Worm (Caenorhabditis elegans) whole organism, young adult: ENCODE results near the gene flp-10.

Experiments
- B0336.3 ChIP-seq: fragments of 200-800 bp; sonication (Bioruptor generic); IDR thresholded peaks from 2 replicates; pipeline ENCODE4 v1.3.6; 2022; ENCODE audit warnings: missing genetic modification characterization, missing compliant biosample characterization
- F33H1.4 ChIP-seq: fragments of 200-800 bp; sonication (Bioruptor generic); IDR thresholded peaks from 2 replicates; pipeline ENCODE4 v1.3.6; 2022; ENCODE audit warnings: missing genetic modification reagents, missing genetic modification characterization, missing compliant biosample characterization
- F39B2.1 ChIP-seq: fragments of 200-800 bp; sonication (Bioruptor generic); IDR thresholded peaks from 2 replicates; pipeline ENCODE4 v1.3.6; 2022; ENCODE audit warnings: missing genetic modification reagents, missing genetic modification characterization, missing compliant biosample characterization
- F49E8.2 ChIP-seq: sonication (generic microtip); optimal IDR thresholded peaks from 3 replicates; lab custom pipeline; 2017; ENCODE audit warnings: missing genetic modification characterization, mild to moderate bottlenecking, missing compliant biosample characterization, antibody characterized with exemption, moderate library complexity; ENCODE audit not compliant: insufficient read depth
- F57C9.4 ChIP-seq: sonication (generic microtip); optimal IDR thresholded peaks from 2 replicates; lab custom pipeline; 2017; ENCODE audit warnings: mild to moderate bottlenecking, missing genetic modification characterization, missing compliant biosample characterization
- T26A5.8 ChIP-seq: sonication (generic microtip); optimal IDR thresholded peaks from 2 replicates; lab custom pipeline; 2016; ENCODE audit warnings: missing genetic modification characterization, missing compliant biosample characterization
- Y53F4B.3 ChIP-seq: fragments of 200-800 bp; sonication (Bioruptor generic); IDR thresholded peaks from 2 replicates; pipeline ENCODE4 v1.3.6; 2022; ENCODE audit warnings: missing genetic modification reagents, missing genetic modification characterization, missing compliant biosample characterization
- ama-1 ChIP-seq, 3 experiments: fragments of 150-350 bp in 1 of 3; sonication (generic microtip) in 2 of 3; optimal IDR thresholded peaks; 2 replicates each; lab custom pipeline; 2014 to 2018; ENCODE audit warnings: missing biosample characterization in 2 of 3, missing genetic modification characterization in 2 of 3, missing genetic modification reagents in 2 of 3
- atf-7 ChIP-seq: sonication (generic microtip); optimal IDR thresholded peaks from 2 replicates; lab custom pipeline; 2017; ENCODE audit warnings: mild to moderate bottlenecking, missing genetic modification characterization, missing compliant biosample characterization
- attf-3 ChIP-seq: fragments of 200-800 bp; sonication (Bioruptor generic); conservative IDR thresholded peaks from 2 replicates; pipeline ENCODE4 v1.3.6; 2022; ENCODE audit warnings: missing genetic modification reagents, missing genetic modification characterization, missing compliant biosample characterization
- bed-1 ChIP-seq: fragments of 200-800 bp; sonication (Bioruptor generic); IDR thresholded peaks from 2 replicates; pipeline ENCODE4 v1.3.6; 2022; ENCODE audit warnings: missing genetic modification reagents, missing genetic modification characterization, missing compliant biosample characterization
- bed-2 ChIP-seq: fragments of 200-800 bp; sonication (Bioruptor generic); IDR thresholded peaks from 2 replicates; pipeline ENCODE4 v1.3.6; 2022; ENCODE audit warnings: missing genetic modification reagents, missing genetic modification characterization, missing compliant biosample characterization
- cebp-2 ChIP-seq: fragments of 200-800 bp; sonication (Bioruptor generic); IDR thresholded peaks from 2 replicates; pipeline ENCODE4 v1.3.6; 2022; ENCODE audit warnings: missing genetic modification characterization, missing compliant biosample characterization
- ceh-27 ChIP-seq: fragments of 200-800 bp; sonication (Bioruptor generic); optimal IDR thresholded peaks from 2 replicates; lab custom pipeline; 2018; ENCODE audit warnings: mild to moderate bottlenecking, missing genetic modification characterization, moderate library complexity, missing compliant biosample characterization
- ceh-58 ChIP-seq: fragments of 200-800 bp; sonication (Bioruptor generic); IDR thresholded peaks from 2 replicates; pipeline ENCODE4 v1.3.6; 2022; ENCODE audit warnings: missing genetic modification characterization, missing compliant biosample characterization
- ceh-79 ChIP-seq: sonication (generic microtip); optimal IDR thresholded peaks from 2 replicates; lab custom pipeline; 2017; ENCODE audit warnings: mild to moderate bottlenecking, missing genetic modification characterization, missing compliant biosample characterization
- dox-1 ChIP-seq: fragments of 200-800 bp; sonication (Bioruptor generic); IDR thresholded peaks from 2 replicates; pipeline ENCODE4 v1.3.6; 2022; ENCODE audit warnings: missing genetic modification reagents, missing genetic modification characterization, missing compliant biosample characterization
- dpff-1 ChIP-seq: sonication (generic microtip); optimal IDR thresholded peaks from 2 replicates; lab custom pipeline; 2017; ENCODE audit warnings: mild to moderate bottlenecking, missing genetic modification characterization, missing compliant biosample characterization
- dpl-1 ChIP-seq: fragments of 150-350 bp; optimal IDR thresholded peaks from 2 replicates; lab custom pipeline; 2014; ENCODE audit warnings: missing biosample characterization, missing genetic modification reagents, missing genetic modification characterization
- egl-44 ChIP-seq: fragments of 200-800 bp; sonication (Bioruptor generic); IDR thresholded peaks from 2 replicates; pipeline ENCODE4 v1.3.6; 2022; ENCODE audit warnings: missing genetic modification reagents, missing genetic modification characterization, missing compliant biosample characterization
- fkh-3 ChIP-seq: sonication (generic microtip); optimal IDR thresholded peaks from 2 replicates; lab custom pipeline; 2016; ENCODE audit warnings: mild to moderate bottlenecking, missing genetic modification characterization, missing compliant biosample characterization
- gei-17 ChIP-seq: fragments of 200-800 bp; sonication (Bioruptor generic); optimal IDR thresholded peaks from 2 replicates; lab custom pipeline; 2018; ENCODE audit warnings: mild to moderate bottlenecking, missing genetic modification characterization, missing compliant biosample characterization
- let-526 ChIP-seq: fragments of 200-800 bp; sonication (Bioruptor generic); IDR thresholded peaks from 2 replicates; pipeline ENCODE4 v1.3.6; 2022; ENCODE audit warnings: missing genetic modification reagents, missing genetic modification characterization, missing compliant biosample characterization
- let-607 ChIP-seq, 2 experiments: fragments of 200-800 bp in 1 of 2; sonication (Bioruptor generic) in 1 of 2; sonication (generic microtip) in 1 of 2; optimal IDR thresholded peaks; 2 replicates each; lab custom pipeline; 2016 to 2018; ENCODE audit warnings: mild to moderate bottlenecking in 2 of 2, missing compliant biosample characterization in 2 of 2, missing genetic modification characterization in 2 of 2, moderate library complexity in 2 of 2, missing genotype in 1 of 2
- lin-40 ChIP-seq: sonication (generic microtip); optimal IDR thresholded peaks from 2 replicates; lab custom pipeline; 2016; ENCODE audit warnings: missing genetic modification characterization, mild to moderate bottlenecking, missing compliant biosample characterization, missing genotype, missing genetic modification reagents
- mcd-1 ChIP-seq: fragments of 200-800 bp; sonication (Bioruptor generic); IDR thresholded peaks from 2 replicates; pipeline ENCODE4 v1.3.6; 2022; ENCODE audit warnings: missing genetic modification reagents, missing genetic modification characterization, missing compliant biosample characterization
- mes-4 ChIP-seq: sonication (generic microtip); optimal IDR thresholded peaks from 2 replicates; lab custom pipeline; 2016; ENCODE audit warnings: missing genotype, missing genetic modification characterization, missing compliant biosample characterization
- nfya-1 ChIP-seq: sonication (generic microtip); optimal IDR thresholded peaks from 2 replicates; lab custom pipeline; 2017; ENCODE audit warnings: antibody characterized with exemption, missing compliant biosample characterization, missing genetic modification characterization, borderline replicate concordance; ENCODE audit not compliant: insufficient read depth
- nhr-179 ChIP-seq: sonication (generic microtip); optimal IDR thresholded peaks from 2 replicates; lab custom pipeline; 2016; ENCODE audit warnings: mild to moderate bottlenecking, missing genetic modification characterization, missing compliant biosample characterization
- rcor-1 ChIP-seq: fragments of 200-800 bp; sonication (Bioruptor generic); IDR thresholded peaks from 2 replicates; pipeline ENCODE4 v1.3.6; 2022; ENCODE audit warnings: missing genetic modification reagents, missing genetic modification characterization, missing compliant biosample characterization
- repo-1 ChIP-seq: sonication (generic microtip); optimal IDR thresholded peaks from 2 replicates; lab custom pipeline; 2017; ENCODE audit warnings: mild to moderate bottlenecking, missing genetic modification characterization, missing compliant biosample characterization
- snpc-1.1 ChIP-seq: sonication (generic microtip); optimal IDR thresholded peaks from 2 replicates; lab custom pipeline; 2017; ENCODE audit warnings: missing genetic modification characterization, mild to moderate bottlenecking, missing compliant biosample characterization, antibody characterized with exemption, moderate library complexity, missing genotype, missing genetic modification reagents; ENCODE audit not compliant: insufficient read depth
- snpc-4 ChIP-seq, 5 experiments: fragments of 150-350 bp in 1 of 5; sonication (generic microtip) in 4 of 5; optimal IDR thresholded peaks; 2 replicates each; lab custom pipeline; 2014 to 2018; ENCODE audit warnings: missing genetic modification characterization in 5 of 5, missing biosample characterization in 3 of 5, antibody characterized with exemption in 2 of 5, mild to moderate bottlenecking in 2 of 5, missing compliant biosample characterization in 2 of 5, missing genotype in 2 of 5, moderate library complexity in 2 of 5, missing genetic modification reagents in 1 of 5
- tlf-1 ChIP-seq: fragments of 200-800 bp; sonication (Bioruptor generic); optimal IDR thresholded peaks from 2 replicates; lab custom pipeline; 2018; ENCODE audit warnings: mild to moderate bottlenecking, missing genetic modification characterization, missing compliant biosample characterization
- unc-62 ChIP-seq: fragments of 150-350 bp; optimal IDR thresholded peaks from 2 replicates; lab custom pipeline; 2014; ENCODE audit warnings: missing biosample characterization, missing genetic modification reagents, missing genetic modification characterization
- xnd-1 ChIP-seq: sonication (generic microtip); optimal IDR thresholded peaks from 2 replicates; lab custom pipeline; 2016; ENCODE audit warnings: missing genotype, missing genetic modification reagents, missing genetic modification characterization, missing compliant biosample characterization
- ztf-22 ChIP-seq: fragments of 200-800 bp; sonication (Bioruptor generic); optimal IDR thresholded peaks from 2 replicates; lab custom pipeline; 2018; ENCODE audit warnings: mild to moderate bottlenecking, missing genetic modification characterization, moderate library complexity, missing compliant biosample characterization
- ztf-3 ChIP-seq: fragments of 200-800 bp; sonication (Bioruptor generic); optimal IDR thresholded peaks from 2 replicates; lab custom pipeline; 2018; ENCODE audit warnings: mild to moderate bottlenecking, missing genetic modification characterization, missing compliant biosample characterization

Gene flp-10

DNA sequence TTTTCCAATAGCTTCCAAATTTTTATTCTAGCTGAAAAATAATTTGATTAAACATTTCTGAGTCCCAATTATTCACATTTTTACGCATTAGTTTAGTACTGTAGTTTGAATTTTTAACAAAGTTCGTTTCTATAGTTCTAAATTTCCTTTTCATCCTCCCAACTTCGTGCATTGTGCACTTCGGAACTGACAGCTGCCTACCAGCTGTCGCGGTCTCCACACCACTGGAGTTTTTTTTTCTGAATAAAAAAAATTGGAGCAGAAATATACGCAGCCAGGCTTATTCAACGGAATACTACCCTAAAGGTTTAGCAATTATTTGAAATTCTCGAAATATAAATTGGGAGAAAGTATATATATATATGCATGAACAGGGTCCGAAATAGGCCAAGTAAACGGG, 19.5 kb upstream of the flp-10 start:
- TF ChIP-seq fkh-3 (tag; lab: Kevin White, UChicago) (no peak), let-526 (GFP tag; lab: Robert Waterston, UW) (no peak), gei-17 (no peak), nhr-179 (tag; lab: Kevin White, UChicago) (no peak), lin-40 (no peak), B0336.3 (GFP tag; lab: Robert Waterston, UW) (no peak)

- TF ChIP-seq rcor-1 (GFP tag; lab: Robert Waterston, UW), result no peak
- TF ChIP-seq mes-4, result no peak
- TF ChIP-seq bed-2 (GFP tag; lab: Robert Waterston, UW), result no peak
- TF ChIP-seq ztf-22 (GFP tag; lab: Kevin White, UChicago), result no peak
- no peak for TF ChIP-seq snpc-1.1 (tag; lab: Kevin White, UChicago)
These were observed 18.4 kb upstream of the flp-10 start for ce11 chrIV:7850329-7850728.

ce11 chrIV:7851291-7851690, 17.4 kb upstream of the flp-10 start:
- no peak for TF ChIP-seq fkh-3 (tag; lab: Kevin White, UChicago)
- TF ChIP-seq let-607 (tag; optimal IDR thresholded peaks at IDR 0.05; lab: Kevin White, UChicago), result no peak
- TF ChIP-seq ztf-22 (GFP tag; lab: Kevin White, UChicago), result no peak
- no peak for TF ChIP-seq F39B2.1
- no peak for TF ChIP-seq mcd-1 (GFP tag; lab: Robert Waterston, UW)
- no peak for TF ChIP-seq cebp-2 (GFP tag; lab: Robert Waterston, UW)
- TF ChIP-seq gei-17, result no peak
- no peak for TF ChIP-seq ceh-27 (GFP tag; lab: Kevin White, UChicago)
- no peak for TF ChIP-seq F49E8.2 (tag; lab: Kevin White, UChicago)
- no peak for TF ChIP-seq ceh-79
- TF ChIP-seq unc-62 (GFP tag; lab: Kevin White, UChicago), result no peak

- TF ChIP-seq dpff-1, result no peak
- TF ChIP-seq T26A5.8, result no peak
- no peak for TF ChIP-seq tlf-1 (GFP tag; lab: Kevin White, UChicago)
- no peak for TF ChIP-seq ama-1 (optimal IDR thresholded peaks at IDR 0.05; lab: Kevin White, UChicago)
- no peak for TF ChIP-seq ama-1 (GFP tag; optimal IDR thresholded peaks at IDR 0.05; lab: Kevin White, UChicago)
- TF ChIP-seq dpl-1 (GFP tag; lab: Kevin White, UChicago), result no peak
- TF ChIP-seq Y53F4B.3, result no peak
- no peak for TF ChIP-seq nfya-1 (tag; lab: Kevin White, UChicago)
- TF ChIP-seq F57C9.4 (tag; lab: Kevin White, UChicago), result no peak
- no peak for TF ChIP-seq xnd-1
These were observed 1.7 kb downstream of the flp-10 start, which contains the start of gene T06C10.3 for ce11 chrIV:7870451-7870850. T06C10.3 (plus strand) TSS chrIV:7870751.

DNA sequence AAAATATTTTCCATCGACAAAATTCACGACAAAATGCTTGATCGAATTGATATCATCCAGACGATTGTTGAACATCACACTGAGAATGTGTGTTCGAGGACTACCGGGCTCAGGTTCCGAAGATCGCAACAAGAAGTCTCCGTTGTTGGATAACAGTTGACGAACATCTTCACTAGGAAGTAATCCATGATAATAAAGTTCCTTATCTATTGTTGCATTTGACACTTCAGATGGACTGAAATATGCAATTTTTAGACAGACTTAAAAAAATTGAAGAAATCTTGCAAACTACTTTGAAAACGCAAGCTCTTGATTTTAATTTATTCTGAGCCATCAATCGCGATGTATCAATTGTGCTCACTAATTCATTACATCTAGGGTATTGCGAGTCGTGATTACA, 8.5 kb downstream of the flp-10 start:
- TF ChIP-seq snpc-4 (GFP tag; optimal IDR thresholded peaks at IDR 0.05; lab: Kevin White, UChicago) (no peak), snpc-4 (tag; optimal IDR thresholded peaks at IDR 0.05; lab: Kevin White, UChicago) (no peak)

DNA sequence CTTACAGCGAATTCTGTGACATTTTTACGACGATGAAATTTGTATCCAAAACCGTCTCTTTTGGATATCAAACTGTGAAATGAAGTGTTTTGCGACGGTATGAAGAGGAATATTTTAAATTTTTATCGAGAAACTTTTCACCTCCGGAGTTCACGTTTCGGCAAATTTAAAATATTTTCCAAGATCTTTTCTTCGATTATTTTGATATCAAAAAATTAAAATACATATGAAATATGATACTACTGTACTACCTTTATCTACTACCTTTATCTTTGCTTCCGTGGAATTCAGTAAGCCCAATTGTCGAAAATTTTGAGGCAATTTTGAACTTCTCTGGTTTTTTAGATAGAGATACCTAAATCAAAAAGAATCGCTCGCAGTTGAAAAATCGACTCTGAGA, 9.1 kb downstream of the flp-10 start, which contains the start of gene kin-26:
TSS of gene kin-26 (minus strand) at position 101 of the 400 bp plus-strand sequence.
- TF ChIP-seq atf-7 (tag; lab: Kevin White, UChicago) (no peak), bed-1 (no peak), dpff-1 (no peak), cebp-2 (GFP tag; lab: Robert Waterston, UW) (no peak), repo-1 (tag; lab: Kevin White, UChicago) (no peak), Y53F4B.3 (no peak), dox-1 (GFP tag; lab: Robert Waterston, UW) (no peak), ztf-3 (GFP tag; lab: Kevin White, UChicago) (no peak), attf-3 (no peak), ceh-58 (no peak), egl-44 (no peak), F33H1.4 (no peak)
